Worm (Caenorhabditis elegans) whole organism, L1 larva: ENCODE results near the gene sru-21.

Source experiments
- aly-2 ChIP-seq: fragments of 150-350 bp; optimal IDR thresholded peaks from 2 replicates; lab custom pipeline; 2014; ENCODE audit warnings: missing biosample characterization, missing genetic modification characterization
- fkh-8 ChIP-seq: sonication (generic microtip); optimal IDR thresholded peaks from 2 replicates; lab custom pipeline; 2016; ENCODE audit warnings: mild to moderate bottlenecking, missing genetic modification characterization, missing compliant biosample characterization
- isw-1 ChIP-seq: fragments of 200-800 bp; sonication (Bioruptor generic); IDR thresholded peaks from 2 replicates; pipeline ENCODE4 v1.3.6; 2022; ENCODE audit warnings: missing genetic modification characterization, missing compliant biosample characterization
- rnt-1 ChIP-seq: sonication (generic microtip); optimal IDR thresholded peaks from 2 replicates; lab custom pipeline; 2016; ENCODE audit warnings: mild to moderate bottlenecking, missing genetic modification characterization, moderate library complexity, missing compliant biosample characterization
- snpc-4 ChIP-seq: fragments of 150-350 bp; optimal IDR thresholded peaks from 2 replicates; lab custom pipeline; 2014; ENCODE audit warnings: missing biosample characterization, missing genetic modification characterization

ce11 chrIV:13647558-13647957, 21.0 kb downstream of the sru-21 start, which contains the start of gene ule-4:
- no peak for TF ChIP-seq snpc-4 (tag; lab: Kevin White, UChicago)
- TF ChIP-seq aly-2 (tag; lab: Kevin White, UChicago), result no peak
- TF ChIP-seq isw-1 (GFP tag; lab: Robert Waterston, UW), result no peak
- TF ChIP-seq rnt-1 (tag; lab: Kevin White, UChicago), result no peak
- no peak for TF ChIP-seq fkh-8
